Worm (Caenorhabditis elegans) whole organism, L3 larva: ENCODE results near the gene D2021.4.

Source experiments
- ZK546.5 ChIP-seq: sonication (generic microtip); optimal IDR thresholded peaks from 2 replicates; lab custom pipeline; 2017; ENCODE audit warnings: missing biosample characterization, missing genetic modification characterization
- aly-2 ChIP-seq: fragments of 150-350 bp; optimal IDR thresholded peaks from 2 replicates; lab custom pipeline; 2014; ENCODE audit warnings: missing biosample characterization, missing genetic modification characterization
- ceh-16 ChIP-seq: sonication (generic microtip); optimal IDR thresholded peaks from 2 replicates; lab custom pipeline; 2017; ENCODE audit warnings: missing biosample characterization, missing genetic modification characterization
- ceh-28 ChIP-seq: fragments of 150-350 bp; optimal IDR thresholded peaks from 2 replicates; lab custom pipeline; 2014; ENCODE audit warnings: missing biosample characterization, missing genetic modification reagents, missing genetic modification characterization
- ceh-82 ChIP-seq: fragments of 150-350 bp; optimal IDR thresholded peaks from 2 replicates; lab custom pipeline; 2014; ENCODE audit warnings: missing biosample characterization, missing genetic modification characterization
- ceh-9 ChIP-seq: sonication (generic microtip); optimal IDR thresholded peaks from 2 replicates; lab custom pipeline; 2018; ENCODE audit warnings: missing biosample characterization, missing genetic modification characterization
- egl-5 ChIP-seq: fragments of 150-350 bp; optimal IDR thresholded peaks from 2 replicates; lab custom pipeline; 2017; ENCODE audit warnings: missing biosample characterization, missing genetic modification reagents, missing genetic modification characterization, inconsistent platforms
- elt-1 ChIP-seq: fragments of 150-350 bp; optimal IDR thresholded peaks from 2 replicates; lab custom pipeline; 2014; ENCODE audit warnings: missing biosample characterization, missing genetic modification characterization
- elt-2 ChIP-seq: sonication (generic microtip); optimal IDR thresholded peaks from 2 replicates; lab custom pipeline; 2016; ENCODE audit warnings: missing genetic modification reagents, mild to moderate bottlenecking, missing genetic modification characterization, missing compliant biosample characterization
- elt-3 ChIP-seq, 3 experiments: fragments of 150-350 bp in 1 of 3; sonication (generic microtip) in 2 of 3; optimal IDR thresholded peaks; 2 replicates in 2 of 3; 4 replicates in 1 of 3; lab custom pipeline; 2014 to 2017; ENCODE audit warnings: missing biosample characterization in 3 of 3, missing genetic modification characterization in 3 of 3
- eor-1 ChIP-seq, 2 experiments: fragments of 150-350 bp; optimal IDR thresholded peaks; 2 replicates each; lab custom pipeline; 2014 to 2018; ENCODE audit warnings: missing biosample characterization in 2 of 2, missing genetic modification characterization in 2 of 2
- fkh-10 ChIP-seq: sonication (generic microtip); optimal IDR thresholded peaks from 2 replicates; lab custom pipeline; 2017; ENCODE audit warnings: missing biosample characterization, missing genetic modification reagents, missing genetic modification characterization
- fkh-2 ChIP-seq: fragments of 150-350 bp; optimal IDR thresholded peaks from 2 replicates; lab custom pipeline; 2014; ENCODE audit warnings: missing biosample characterization, missing genetic modification reagents, missing genetic modification characterization
- fos-1 ChIP-seq: fragments of 150-350 bp; optimal IDR thresholded peaks from 2 replicates; lab custom pipeline; 2014; ENCODE audit warnings: missing biosample characterization, missing genetic modification characterization
- hmg-11 ChIP-seq: sonication (generic microtip); optimal IDR thresholded peaks from 2 replicates; lab custom pipeline; 2016; ENCODE audit warnings: missing genetic modification characterization, missing compliant biosample characterization
- jun-1 ChIP-seq: fragments of 150-350 bp; optimal IDR thresholded peaks from 2 replicates; lab custom pipeline; 2014; ENCODE audit warnings: missing biosample characterization, missing genetic modification reagents, missing genetic modification characterization
- lin-15B ChIP-seq: fragments of 150-350 bp; optimal IDR thresholded peaks from 2 replicates; lab custom pipeline; 2014; ENCODE audit warnings: missing biosample characterization, missing genetic modification characterization
- lin-39 ChIP-seq: fragments of 150-350 bp; optimal IDR thresholded peaks from 2 replicates; lab custom pipeline; 2018; ENCODE audit warnings: missing biosample characterization, missing genetic modification reagents, missing genetic modification characterization
- lsy-12 ChIP-seq: sonication (generic microtip); optimal IDR thresholded peaks from 2 replicates; lab custom pipeline; 2016; ENCODE audit warnings: mild to moderate bottlenecking, missing genetic modification characterization, missing compliant biosample characterization
- mml-1 ChIP-seq: fragments of 150-350 bp; sonication (generic microtip); optimal IDR thresholded peaks from 3 replicates; lab custom pipeline; 2014; ENCODE audit warnings: missing biosample characterization, missing genetic modification characterization
- nfya-1 ChIP-seq: sonication (generic microtip); optimal IDR thresholded peaks from 2 replicates; lab custom pipeline; 2017; ENCODE audit warnings: missing genetic modification characterization, mild to moderate bottlenecking, missing compliant biosample characterization, antibody characterized with exemption, moderate library complexity; ENCODE audit not compliant: insufficient read depth
- nhr-11 ChIP-seq: fragments of 150-350 bp; optimal IDR thresholded peaks from 2 replicates; lab custom pipeline; 2014; ENCODE audit warnings: missing biosample characterization, missing genetic modification characterization
- nhr-12 ChIP-seq: fragments of 150-350 bp; optimal IDR thresholded peaks from 2 replicates; lab custom pipeline; 2014; ENCODE audit warnings: missing biosample characterization, missing genetic modification characterization
- nhr-23 ChIP-seq: fragments of 150-350 bp; optimal IDR thresholded peaks from 2 replicates; lab custom pipeline; 2014; ENCODE audit warnings: missing biosample characterization, missing genetic modification reagents, missing genetic modification characterization
- nhr-237 ChIP-seq: fragments of 150-350 bp; optimal IDR thresholded peaks from 2 replicates; lab custom pipeline; 2014; ENCODE audit warnings: missing biosample characterization, missing genetic modification characterization
- nhr-25 ChIP-seq: sonication (generic microtip); optimal IDR thresholded peaks from 2 replicates; lab custom pipeline; 2017; ENCODE audit warnings: missing biosample characterization, missing genetic modification characterization
- nhr-28 ChIP-seq: fragments of 150-350 bp; optimal IDR thresholded peaks from 2 replicates; lab custom pipeline; 2014; ENCODE audit warnings: missing biosample characterization, missing genetic modification characterization
- nhr-43 ChIP-seq: sonication (generic microtip); optimal IDR thresholded peaks from 2 replicates; lab custom pipeline; 2016; ENCODE audit warnings: mild to moderate bottlenecking, missing genetic modification characterization, missing compliant biosample characterization; ENCODE audit not compliant: poor library complexity, severe bottlenecking
- nhr-67 ChIP-seq: fragments of 150-350 bp; optimal IDR thresholded peaks from 2 replicates; lab custom pipeline; 2014; ENCODE audit warnings: missing biosample characterization, missing genetic modification characterization
- nhr-76 ChIP-seq: fragments of 150-350 bp; sonication (generic microtip); optimal IDR thresholded peaks from 5 replicates; lab custom pipeline; 2014; ENCODE audit warnings: missing biosample characterization, missing genetic modification characterization
- nhr-77 ChIP-seq: fragments of 150-350 bp; optimal IDR thresholded peaks from 2 replicates; lab custom pipeline; 2014; ENCODE audit warnings: missing biosample characterization, missing genetic modification characterization
- pha-4 ChIP-seq: fragments of 150-350 bp; optimal IDR thresholded peaks from 2 replicates; lab custom pipeline; 2014; ENCODE audit warnings: missing biosample characterization, missing genetic modification reagents, missing genetic modification characterization
- pqm-1 ChIP-seq: fragments of 150-350 bp; optimal IDR thresholded peaks from 2 replicates; lab custom pipeline; 2017; ENCODE audit warnings: missing biosample characterization, missing genetic modification characterization, inconsistent platforms
- sea-2 ChIP-seq: fragments of 150-350 bp; sonication (generic microtip); optimal IDR thresholded peaks from 4 replicates; lab custom pipeline; 2014; ENCODE audit warnings: missing biosample characterization, missing genetic modification reagents, missing genetic modification characterization
- skn-1 ChIP-seq: fragments of 150-350 bp; optimal IDR thresholded peaks from 2 replicates; lab custom pipeline; 2014; ENCODE audit warnings: missing biosample characterization, missing genetic modification characterization
- tbx-2 ChIP-seq: sonication (generic microtip); optimal IDR thresholded peaks from 2 replicates; lab custom pipeline; 2016; ENCODE audit warnings: mild to moderate bottlenecking, missing genetic modification characterization, missing compliant biosample characterization
- zag-1 ChIP-seq: fragments of 150-350 bp; optimal IDR thresholded peaks from 2 replicates; lab custom pipeline; 2014; ENCODE audit warnings: missing biosample characterization, missing genetic modification characterization
- ztf-11 ChIP-seq: fragments of 150-350 bp; optimal IDR thresholded peaks from 2 replicates; lab custom pipeline; 2014; ENCODE audit warnings: missing biosample characterization, missing genetic modification characterization
- ztf-4 ChIP-seq: fragments of 150-350 bp; optimal IDR thresholded peaks from 2 replicates; lab custom pipeline; 2014; ENCODE audit warnings: missing biosample characterization, missing genetic modification characterization

The D2021.4 gene

DNA sequence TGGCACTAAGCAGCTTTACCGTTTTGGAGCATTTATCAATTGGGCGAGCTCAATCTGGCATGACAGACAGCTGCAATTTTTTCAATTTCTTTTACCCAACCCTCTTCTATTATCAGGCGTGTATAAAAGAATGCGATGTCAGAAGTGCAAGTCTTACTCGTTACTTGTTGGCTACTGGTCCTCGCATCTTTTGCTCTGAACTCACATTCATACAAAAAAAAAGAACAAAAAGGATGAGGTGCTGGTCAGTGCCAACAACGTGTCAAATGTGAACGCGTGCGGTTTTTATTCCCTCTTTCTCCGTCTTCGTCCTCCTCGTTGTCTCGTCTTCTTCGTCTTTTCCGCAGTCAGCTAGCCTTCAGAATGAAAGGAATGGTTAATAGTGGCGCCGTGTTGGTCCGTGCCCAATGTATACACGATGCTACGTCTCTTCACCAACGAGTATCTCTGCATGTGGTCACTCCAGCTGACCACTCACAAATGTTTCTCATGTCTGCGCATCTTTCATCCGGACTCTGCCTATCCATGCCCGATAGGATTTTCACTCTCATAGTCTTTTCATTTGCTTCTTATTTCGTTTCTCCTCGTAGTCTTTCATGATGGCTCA is 17.0 kb upstream of the D2021.4 start (continued):
- TF ChIP-seq sea-2 (GFP tag; lab: Kevin White, UChicago) (peak; percentile 4), elt-3 (tag; optimal IDR thresholded peaks at IDR 0.05; lab: Kevin White, UChicago) (no peak), nhr-23 (tag; lab: Kevin White, UChicago) (peak; percentile 2), nhr-67 (tag; lab: Kevin White, UChicago) (no peak), nhr-237 (tag; lab: Kevin White, UChicago) (no peak), lin-39 (tag; lab: Kevin White, UChicago) (peak; percentile 67), elt-1 (no peak), ztf-11 (no peak), fos-1 (tag; lab: Kevin White, UChicago) (no peak)

DNA sequence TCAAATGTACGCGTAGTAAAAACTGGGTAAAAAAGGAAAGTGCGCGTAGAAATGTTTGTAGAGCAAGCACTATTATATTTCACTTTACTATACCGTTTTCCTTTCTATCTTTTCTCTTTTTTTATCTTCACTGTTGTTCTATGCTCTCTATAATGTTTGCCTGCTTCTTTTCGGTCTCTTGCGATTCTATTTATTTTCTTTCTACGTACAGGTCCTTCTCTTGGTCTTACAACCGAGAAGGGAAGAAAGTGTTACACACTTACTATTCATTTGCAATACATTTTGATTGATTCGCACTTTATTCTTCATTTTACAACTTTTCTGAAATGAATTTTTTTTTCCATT is 15.6 kb upstream of the D2021.4 start:
- TF ChIP-seq nhr-28 (no peak), nhr-237 (tag; lab: Kevin White, UChicago) (no peak), fos-1 (tag; lab: Kevin White, UChicago) (no peak), sea-2 (GFP tag; lab: Kevin White, UChicago) (no peak), elt-2 (peak; percentile 23), nhr-11 (tag; lab: Kevin White, UChicago) (no peak), nhr-77 (no peak), pha-4 (tag; lab: Kevin White, UChicago) (peak; percentile 89), ztf-11 (no peak), pqm-1 (tag; lab: Kevin White, UChicago) (no peak), aly-2 (tag; lab: Kevin White, UChicago) (no peak)

ce11 chrX:8563663-8564450 is 15.0 kb upstream of the D2021.4 start:
- TF ChIP-seq jun-1 (tag; lab: Kevin White, UChicago), result peak; percentile 49
- TF ChIP-seq elt-3 (tag; optimal IDR thresholded peaks at IDR 0.05; lab: Kevin White, UChicago), result peak in 1 of 3 experiments; percentile 66
- no peak for TF ChIP-seq ceh-9 (tag; lab: Kevin White, UChicago)
- TF ChIP-seq elt-1, result peak; percentile 62
- TF ChIP-seq elt-2, result peak; percentile 49
- peak; percentile 4 for TF ChIP-seq nhr-43 (tag; lab: Kevin White, UChicago)
- no peak for TF ChIP-seq ceh-82 (tag; lab: Kevin White, UChicago)
- TF ChIP-seq pqm-1 (tag; lab: Kevin White, UChicago), result peak; percentile 60

ce11 chrX:8562586-8562985 is 13.7 kb upstream of the D2021.4 start:
- TF ChIP-seq elt-3 (tag; optimal IDR thresholded peaks at IDR 0.05; lab: Kevin White, UChicago) (no peak), skn-1 (tag; lab: Kevin White, UChicago) (no peak), mml-1 (tag; lab: Kevin White, UChicago) (no peak), nhr-237 (tag; lab: Kevin White, UChicago) (no peak), eor-1 (tag; optimal IDR thresholded peaks at IDR 0.05; lab: Kevin White, UChicago) (no peak), pqm-1 (tag; lab: Kevin White, UChicago) (no peak), fkh-2 (tag; lab: Kevin White, UChicago) (no peak), nhr-67 (tag; lab: Kevin White, UChicago) (no peak), lsy-12 (tag; lab: Kevin White, UChicago) (no peak), nhr-11 (tag; lab: Kevin White, UChicago) (no peak), nhr-76 (no peak), ceh-16 (tag; lab: Kevin White, UChicago) (no peak), nhr-12 (tag; lab: Kevin White, UChicago) (no peak), ceh-28 (tag; lab: Kevin White, UChicago) (no peak), hmg-11 (tag; lab: Kevin White, UChicago) (no peak), elt-2 (no peak), zag-1 (no peak), nhr-43 (tag; lab: Kevin White, UChicago) (no peak)

ce11 chrX:8556614-8557196 is 7.8 kb upstream of the D2021.4 start, which contains the start of gene utx-1:
TSS of gene utx-1 (plus strand) at chrX:8557146.
- no peak for TF ChIP-seq ceh-28 (tag; lab: Kevin White, UChicago)
- TF ChIP-seq nhr-237 (tag; lab: Kevin White, UChicago), result no peak
- TF ChIP-seq lin-15B (tag; lab: Kevin White, UChicago), result no peak
- TF ChIP-seq egl-5 (tag; lab: Kevin White, UChicago), result no peak
- TF ChIP-seq ceh-16 (tag; lab: Kevin White, UChicago), result no peak
- TF ChIP-seq sea-2 (GFP tag; lab: Kevin White, UChicago), result peak; percentile 12
- TF ChIP-seq lin-39 (tag; lab: Kevin White, UChicago), result peak; percentile 68
- TF ChIP-seq eor-1 (tag; optimal IDR thresholded peaks at IDR 0.05; lab: Kevin White, UChicago), result no peak
- TF ChIP-seq elt-3 (tag; optimal IDR thresholded peaks at IDR 0.05; lab: Kevin White, UChicago), result no peak
- TF ChIP-seq fkh-10, result no peak
- no peak for TF ChIP-seq ZK546.5 (tag; lab: Kevin White, UChicago)
- TF ChIP-seq tbx-2 (tag; lab: Kevin White, UChicago), result no peak
- peak; percentile 26 for TF ChIP-seq nhr-25 (tag; lab: Kevin White, UChicago)
- TF ChIP-seq jun-1 (tag; lab: Kevin White, UChicago), result no peak
- TF ChIP-seq nfya-1, result peak; percentile 64
- TF ChIP-seq ztf-4 (tag; lab: Kevin White, UChicago), result no peak
- peak; percentile 1 for TF ChIP-seq pha-4 (tag; lab: Kevin White, UChicago)
